Fruit fly (Drosophila melanogaster): ENCODE results near the gene CG31221.

CG31221 gene

dm6 chr3R:19463874-19464549 lies 51.5 kb downstream of the CG31221 start (continued):
- peak; percentile 58 for TF ChIP-seq CG10979 (tag; optimal IDR thresholded peaks at IDR 0.05)
- peak; percentile 80 for TF ChIP-seq Awh (GFP tag; IDR thresholded peaks at IDR 0.05)
- peak; percentile 44; the same call in 1 of the 2 replicates for TF ChIP-seq CG14014 (GFP tag; IDR thresholded peaks at IDR 0.05)
- TF ChIP-seq lmd (GFP tag; IDR thresholded peaks at IDR 0.05), result no peak
- TF ChIP-seq CG31441 (GFP tag; IDR thresholded peaks at IDR 0.05), result peak; percentile 56; the same call in 1 of the 2 replicates
- peak; percentile 67 for TF ChIP-seq CG12659 (GFP tag; optimal IDR thresholded peaks at IDR 0.05)
- no peak for TF ChIP-seq hbn (GFP tag; IDR thresholded peaks at IDR 0.05; ENCODE audit: partially characterized antibody)
- TF ChIP-seq CG7928 (GFP tag; optimal IDR thresholded peaks at IDR 0.05), result no peak
- TF ChIP-seq Ada2b (GFP tag; IDR thresholded peaks at IDR 0.05), result no peak
- no peak for TF ChIP-seq CG9609 (GFP tag; optimal IDR thresholded peaks at IDR 0.05)
- TF ChIP-seq gfzf (GFP tag; optimal IDR thresholded peaks at IDR 0.05), result no peak
- peak; percentile 57 for TF ChIP-seq CG11723 (GFP tag; optimal IDR thresholded peaks at IDR 0.05)
- no peak for TF ChIP-seq Hsf (GFP tag; optimal IDR thresholded peaks at IDR 0.05)
- TF ChIP-seq sd (tag; optimal IDR thresholded peaks at IDR 0.05), result peak; percentile 7
- TF ChIP-seq CG10543 (GFP tag; optimal IDR thresholded peaks at IDR 0.05), result peak; percentile 56
- TF ChIP-seq D (optimal IDR thresholded peaks at IDR 0.05), result no peak
- peak; percentile 80 for TF ChIP-seq D (GFP tag; optimal IDR thresholded peaks at IDR 0.05)
- TF ChIP-seq CG10431 (GFP tag; optimal IDR thresholded peaks at IDR 0.05), result peak; percentile 80
- no peak for TF ChIP-seq nmo (GFP tag; optimal IDR thresholded peaks at IDR 0.05)
- peak; percentile 58 for TF ChIP-seq CG18599 (GFP tag; optimal IDR thresholded peaks at IDR 0.05)
- TF ChIP-seq CG9437 (GFP tag; optimal IDR thresholded peaks at IDR 0.05), result no peak
- no peak for TF ChIP-seq Dref (GFP tag; IDR thresholded peaks at IDR 0.05)
- peak; percentile 32; the same call in 1 of the 2 replicates for TF ChIP-seq ranshi (GFP tag; IDR thresholded peaks at IDR 0.05)
- peak; percentile 9 for TF ChIP-seq CG6654 (GFP tag; optimal IDR thresholded peaks at IDR 0.05)
- peak; percentile 72 for TF ChIP-seq otp (GFP tag; IDR thresholded peaks at IDR 0.05)
- TF ChIP-seq CG34376 (GFP tag; optimal IDR thresholded peaks at IDR 0.05), result no peak
- TF ChIP-seq stwl (tag; optimal IDR thresholded peaks at IDR 0.05), result peak; percentile 42
- TF ChIP-seq CG1602 (GFP tag; optimal IDR thresholded peaks at IDR 0.05), result peak; percentile 29
- TF ChIP-seq Ets65A (GFP tag), result no peak
- peak; percentile 34; the same call in 1 of the 2 replicates for TF ChIP-seq CG11247 (GFP tag; IDR thresholded peaks at IDR 0.05)
- peak; percentile 42 for TF ChIP-seq CG10267 (tag; optimal IDR thresholded peaks at IDR 0.05)
- no peak for TF ChIP-seq cas (GFP tag; IDR thresholded peaks at IDR 0.05)
- TF ChIP-seq ap (GFP tag; IDR thresholded peaks at IDR 0.05), result no peak
- TF ChIP-seq CG1832 (GFP tag; optimal IDR thresholded peaks at IDR 0.05), result no peak
- TF ChIP-seq CG14667 (GFP tag; IDR thresholded peaks at IDR 0.05), result no peak
- peak; percentile 31 for TF ChIP-seq pnt (GFP tag; optimal IDR thresholded peaks at IDR 0.05)
- TF ChIP-seq trh (GFP tag; optimal IDR thresholded peaks at IDR 0.05), result no peak
- no peak for TF ChIP-seq dm (GFP tag; optimal IDR thresholded peaks at IDR 0.05)
- peak; percentile 23 for TF ChIP-seq CG1792 (GFP tag; optimal IDR thresholded peaks at IDR 0.05)
- peak; percentile 36 for TF ChIP-seq phol (tag; optimal IDR thresholded peaks at IDR 0.05)
- peak; percentile 48 for TF ChIP-seq CG12391 (tag; optimal IDR thresholded peaks at IDR 0.05)
- peak; percentile 26 for TF ChIP-seq Antp (GFP tag; optimal IDR thresholded peaks at IDR 0.05)
- TF ChIP-seq mam (GFP tag; optimal IDR thresholded peaks at IDR 0.05), result peak; percentile 23
- TF ChIP-seq CG2116 (GFP tag; optimal IDR thresholded peaks at IDR 0.05), result peak; percentile 45
- TF ChIP-seq hth (optimal IDR thresholded peaks at IDR 0.05), result no peak
- no peak for TF ChIP-seq CG9215 (GFP tag; IDR thresholded peaks at IDR 0.05)
- TF ChIP-seq Gsc (GFP tag; IDR thresholded peaks at IDR 0.05), result no peak
- TF ChIP-seq CG1647 (GFP tag; optimal IDR thresholded peaks at IDR 0.05), result peak; percentile 20
- no peak for TF ChIP-seq Ptx1 (GFP tag; IDR thresholded peaks at IDR 0.05)
- TF ChIP-seq CG15601 (tag; optimal IDR thresholded peaks at IDR 0.05), result peak; percentile 90
- TF ChIP-seq her (GFP tag; optimal IDR thresholded peaks at IDR 0.05), result peak; percentile 67

All from whole organism, embryonic.